Fruit fly (Drosophila melanogaster): ENCODE results near the gene UQCR-6.4L.

dm6 chr3L:16533932-16534331, 32.6 kb upstream of the UQCR-6.4L start:
- no peak for TF ChIP-seq CG14711 (tag; optimal IDR thresholded peaks at IDR 0.05)
- no peak for TF ChIP-seq ovo (GFP tag; optimal IDR thresholded peaks at IDR 0.05)
- TF ChIP-seq CG11617 (GFP tag; optimal IDR thresholded peaks at IDR 0.05), result no peak
- TF ChIP-seq CG7045 (GFP tag; optimal IDR thresholded peaks at IDR 0.05), result no peak
- TF ChIP-seq CG12768 (GFP tag; optimal IDR thresholded peaks at IDR 0.05), result no peak
- TF ChIP-seq CG33017 (tag; optimal IDR thresholded peaks at IDR 0.05), result no peak
- TF ChIP-seq CG5204 (GFP tag; optimal IDR thresholded peaks at IDR 0.05), result no peak
- no peak for TF ChIP-seq cic (GFP tag; optimal IDR thresholded peaks at IDR 0.05)
- no peak for TF ChIP-seq Crg-1 (GFP tag; optimal IDR thresholded peaks at IDR 0.05)
